Worm (Caenorhabditis elegans) whole organism, L1 larva: ENCODE measurements around the gene T25B9.12.

Source experiments
- C04F5.9 ChIP-seq: sonication (generic microtip); optimal IDR thresholded peaks from 2 replicates; lab custom pipeline; 2016; ENCODE audit warnings: missing genetic modification characterization, missing compliant biosample characterization
- C34B4.2 ChIP-seq: sonication (generic microtip); optimal IDR thresholded peaks from 2 replicates; lab custom pipeline; 2017; ENCODE audit warnings: mild to moderate bottlenecking, missing genetic modification characterization, missing compliant biosample characterization
- fos-1 ChIP-seq: fragments of 150-350 bp; optimal IDR thresholded peaks from 2 replicates; lab custom pipeline; 2014; ENCODE audit warnings: missing biosample characterization, missing genetic modification characterization
- nhr-237 ChIP-seq: fragments of 150-350 bp; optimal IDR thresholded peaks from 2 replicates; lab custom pipeline; 2014; ENCODE audit warnings: missing biosample characterization, missing genetic modification characterization
- pax-3 ChIP-seq: fragments of 200-800 bp; sonication (Bioruptor generic); optimal IDR thresholded peaks from 2 replicates; lab custom pipeline; 2018; ENCODE audit warnings: mild to moderate bottlenecking, missing genetic modification characterization, moderate library complexity, missing compliant biosample characterization
- tbx-2 ChIP-seq: sonication (generic microtip); optimal IDR thresholded peaks from 2 replicates; lab custom pipeline; 2016; ENCODE audit warnings: missing genetic modification characterization, missing compliant biosample characterization
- unc-130 ChIP-seq: fragments of 150-350 bp; optimal IDR thresholded peaks from 2 replicates; lab custom pipeline; 2017; ENCODE audit warnings: missing biosample characterization, missing genetic modification characterization, inconsistent platforms
- unc-62 ChIP-seq: fragments of 150-350 bp; optimal IDR thresholded peaks from 2 replicates; lab custom pipeline; 2014; ENCODE audit warnings: missing biosample characterization, missing genetic modification reagents, missing genetic modification characterization
- unc-86 ChIP-seq: sonication (generic microtip); optimal IDR thresholded peaks from 2 replicates; lab custom pipeline; 2016; ENCODE audit warnings: missing genetic modification characterization, missing compliant biosample characterization
- vab-15 ChIP-seq: sonication (generic microtip); optimal IDR thresholded peaks from 2 replicates; lab custom pipeline; 2017; ENCODE audit warnings: missing genotype, mild to moderate bottlenecking, missing genetic modification characterization, missing compliant biosample characterization
- zip-4 ChIP-seq: fragments of 200-800 bp; sonication (Bioruptor generic); optimal IDR thresholded peaks from 2 replicates; lab custom pipeline; 2018; ENCODE audit warnings: mild to moderate bottlenecking, missing genetic modification characterization, moderate library complexity, missing compliant biosample characterization
- ztf-11 ChIP-seq, 2 experiments: sonication (generic microtip); optimal IDR thresholded peaks; 2 replicates each; lab custom pipeline; 2016 to 2017; ENCODE audit warnings: missing genetic modification characterization in 2 of 2, missing biosample characterization in 1 of 2, missing compliant biosample characterization in 1 of 2

- TF ChIP-seq C34B4.2 (tag; lab: Kevin White, UChicago) (no peak), vab-15 (tag; lab: Kevin White, UChicago) (no peak), unc-130 (tag; lab: Kevin White, UChicago) (no peak), C04F5.9 (tag; lab: Kevin White, UChicago) (no peak), nhr-237 (no peak), ztf-11 (tag; optimal IDR thresholded peaks at IDR 0.05; lab: Kevin White, UChicago) (no peak), unc-62 (GFP tag; lab: Kevin White, UChicago) (no peak), unc-86 (tag; lab: Kevin White, UChicago) (no peak), fos-1 (no peak), zip-4 (no peak), tbx-2 (tag; lab: Kevin White, UChicago) (no peak), pax-3 (no peak)
These were observed 15.4 kb downstream of the T25B9.12 start, which contains the start of gene swt-3 for ce11 chrIV:10780583-10780982.
